Worm (Caenorhabditis elegans) whole organism, L4/young adult: ENCODE measurements around the gene ttr-44.
A peak's percentile ranks its signal among the peaks of the same experiment; 100 is the strongest.

Experiments used
- W03F9.2 ChIP-seq: fragments of 150-350 bp; optimal IDR thresholded peaks from 2 replicates; lab custom pipeline; 2014; ENCODE audit warnings: missing biosample characterization, missing genetic modification characterization
- dao-5 ChIP-seq: sonication (generic microtip); optimal IDR thresholded peaks from 2 replicates; lab custom pipeline; 2016; ENCODE audit warnings: missing genotype, missing genetic modification characterization, moderate library complexity, missing compliant biosample characterization
- him-1 ChIP-seq: sonication (generic microtip); optimal IDR thresholded peaks from 2 replicates; lab custom pipeline; 2016; ENCODE audit warnings: missing genotype, missing genetic modification reagents, missing genetic modification characterization, missing compliant biosample characterization

DNA sequence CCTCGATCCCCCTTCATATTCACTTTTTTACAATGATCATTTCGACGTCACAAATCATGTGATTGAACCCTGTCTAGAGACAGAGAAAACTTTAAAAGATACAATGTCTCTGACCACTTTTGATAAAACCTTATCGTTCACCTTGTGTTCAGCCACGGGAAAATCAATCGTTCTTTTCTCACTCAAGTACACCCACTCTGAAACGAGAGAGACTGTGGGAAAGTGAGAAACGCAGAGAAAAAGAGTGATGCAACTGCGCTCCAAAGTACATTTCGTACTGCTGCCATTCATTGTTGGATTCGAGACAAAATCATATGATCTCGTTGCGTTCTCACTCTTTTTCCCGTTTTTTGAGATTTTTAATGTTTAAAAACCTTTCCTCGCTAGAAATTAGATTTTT is 34.7 kb upstream of the ttr-44 start:
- peak; percentile 85 for TF ChIP-seq W03F9.2
- no peak for TF ChIP-seq him-1 (tag; lab: Kevin White, UChicago)
- no peak for TF ChIP-seq dao-5
